Fruit fly (Drosophila melanogaster): Measurements from ENCODE around the gene Nop56.

Gene Nop56

DNA sequence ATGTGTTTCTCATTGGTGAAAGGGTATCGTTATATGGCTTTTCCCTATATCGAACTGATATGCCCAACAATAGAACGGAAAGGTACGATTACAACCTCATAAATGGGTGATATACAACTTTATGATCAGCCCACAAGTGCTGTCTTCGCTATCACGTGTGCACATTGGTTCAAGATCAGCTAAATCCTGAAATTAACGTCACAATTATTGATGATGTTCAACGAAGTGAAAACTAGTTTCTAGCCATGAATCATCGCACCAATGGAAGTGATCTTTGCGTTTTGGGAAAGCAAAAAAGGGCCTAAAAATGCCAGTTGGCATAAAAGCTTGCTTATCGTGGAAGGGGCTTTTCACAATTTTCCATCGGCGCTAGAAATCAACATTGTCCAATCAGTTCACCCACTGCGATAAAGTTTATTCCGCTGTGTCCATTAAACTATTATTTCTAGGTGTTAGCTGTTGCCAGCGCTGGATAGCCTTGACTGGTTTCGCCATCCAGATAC, 43.8 kb upstream of the Nop56 start, which contains the start of gene CG7054 (continued):
- TF ChIP-seq tap (tag; optimal IDR thresholded peaks at IDR 0.05), result peak; percentile 30
- peak; percentile 6 for TF ChIP-seq CG6813 (GFP tag; optimal IDR thresholded peaks at IDR 0.05)
- TF ChIP-seq Hmr (GFP tag; optimal IDR thresholded peaks at IDR 0.05), result peak; percentile 74
- no peak for TF ChIP-seq NC2α (GFP tag; optimal IDR thresholded peaks at IDR 0.05)
- peak in 1 of 2 experiments; percentile 44 for TF ChIP-seq Hr51 (GFP tag; optimal IDR thresholded peaks at IDR 0.05)
- TF ChIP-seq ab (GFP tag; optimal IDR thresholded peaks at IDR 0.05), result no peak
- peak; percentile 39 for TF ChIP-seq lilli (GFP tag; optimal IDR thresholded peaks at IDR 0.05)
- TF ChIP-seq CG3407 (GFP tag; optimal IDR thresholded peaks at IDR 0.05), result no peak
- peak; percentile 64 for TF ChIP-seq CG12071 (GFP tag; optimal IDR thresholded peaks at IDR 0.05)
- no peak for TF ChIP-seq Side (GFP tag; optimal IDR thresholded peaks at IDR 0.05)
- TF ChIP-seq CG2202 (tag; optimal IDR thresholded peaks at IDR 0.05), result no peak
- peak; percentile 6 for TF ChIP-seq CG6254 (GFP tag; optimal IDR thresholded peaks at IDR 0.05)
- TF ChIP-seq MTF-1 (GFP tag; optimal IDR thresholded peaks at IDR 0.05; ENCODE audit: borderline replicate concordance), result peak; percentile 31
- no peak for TF ChIP-seq ttk (GFP tag; IDR thresholded peaks at IDR 0.05)
- no peak for TF ChIP-seq Asciz (GFP tag; optimal IDR thresholded peaks at IDR 0.05)
- peak; percentile 56 for TF ChIP-seq HmgZ (tag; optimal IDR thresholded peaks at IDR 0.05)
- peak; percentile 76 for TF ChIP-seq mirr (GFP tag; optimal IDR thresholded peaks at IDR 0.05)
- no peak for TF ChIP-seq ara (GFP tag; IDR thresholded peaks at IDR 0.05)
- TF ChIP-seq seq (GFP tag; IDR thresholded peaks at IDR 0.05), result no peak
- TF ChIP-seq Elba2 (GFP tag; optimal IDR thresholded peaks at IDR 0.05), result no peak
- TF ChIP-seq Camta (GFP tag; optimal IDR thresholded peaks at IDR 0.05), result no peak
- no peak for TF ChIP-seq nerfin-2 (GFP tag; IDR thresholded peaks at IDR 0.05; ENCODE audit: partially characterized antibody)
- TF ChIP-seq CG12299 (tag; optimal IDR thresholded peaks at IDR 0.05), result peak; percentile 27
- TF ChIP-seq Mrtf (GFP tag; IDR thresholded peaks at IDR 0.05), result no peak
- TF ChIP-seq jigr1 (GFP tag; IDR thresholded peaks at IDR 0.05), result no peak
- no peak for TF ChIP-seq CG10267 (tag; optimal IDR thresholded peaks at IDR 0.05)
- no peak for TF ChIP-seq CG12155 (GFP tag; optimal IDR thresholded peaks at IDR 0.05)
- peak; percentile 22; the same call in 1 of the 2 replicates for TF ChIP-seq chm (GFP tag; IDR thresholded peaks at IDR 0.05)
- peak; percentile 32 for TF ChIP-seq Abd-B (GFP tag; optimal IDR thresholded peaks at IDR 0.05)
- TF ChIP-seq kah (GFP tag; optimal IDR thresholded peaks at IDR 0.05), result no peak
- no peak for TF ChIP-seq CG30431 (GFP tag; optimal IDR thresholded peaks at IDR 0.05)
- TF ChIP-seq Scr (GFP tag; IDR thresholded peaks at IDR 0.05; ENCODE audit: partially characterized antibody), result 0 out of 2 replicates have a peak, but pooled peaks have one; percentile 10
- TF ChIP-seq pita (GFP tag; optimal IDR thresholded peaks at IDR 0.05), result no peak
- no peak for TF ChIP-seq pum (GFP tag; optimal IDR thresholded peaks at IDR 0.05)

DNA sequence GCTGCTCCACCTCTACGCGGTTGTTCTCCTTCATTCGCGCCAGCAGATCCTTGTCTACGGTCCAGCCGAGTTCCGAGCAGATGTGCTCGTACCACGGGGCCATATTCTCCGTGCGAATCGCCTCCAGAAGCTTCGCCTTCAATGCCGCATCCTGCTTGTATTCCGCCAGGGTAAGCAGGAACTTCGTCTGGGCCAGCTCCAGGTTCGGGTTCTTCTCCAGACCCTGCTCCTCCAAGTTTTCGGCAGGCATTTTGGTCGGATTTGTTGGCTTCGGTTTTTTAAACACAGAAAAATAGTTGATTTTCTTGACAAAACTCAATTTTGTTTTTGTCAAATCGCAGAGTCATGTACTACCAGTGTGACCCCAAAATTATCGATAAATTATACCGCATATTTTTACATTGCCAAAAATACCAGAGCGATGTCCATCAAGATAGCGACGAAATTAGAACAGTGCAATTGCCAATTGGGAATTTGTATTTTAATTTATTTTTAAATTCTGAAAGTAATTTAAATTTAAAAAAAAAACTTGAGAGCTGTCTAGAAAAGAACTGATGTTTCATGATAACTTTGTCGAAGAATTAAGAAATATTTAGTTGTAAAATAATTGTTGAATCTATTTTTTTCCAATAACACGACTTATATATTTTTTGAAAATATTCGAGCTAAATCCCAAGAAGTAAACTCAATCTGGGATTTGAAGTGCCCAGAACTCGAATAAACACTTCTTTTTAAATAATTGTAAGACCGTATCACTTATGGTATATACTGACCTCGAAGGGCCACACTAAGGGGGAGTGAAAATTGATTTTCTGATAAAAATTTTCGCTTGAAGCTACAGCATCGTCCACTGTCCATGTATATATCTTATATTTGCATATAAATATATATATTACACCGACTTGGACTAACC, 41.1 kb upstream of the Nop56 start, which contains the start of the genes Rpn7 and AP-2mu:
Gene Rpn7 (minus strand): TSS at position 382 of the 913 bp plus-strand sequence.
Gene AP-2mu (plus strand): TSS at position 783 of the 913 bp plus-strand sequence.
- TF ChIP-seq BEAF-32 (GFP tag; optimal IDR thresholded peaks at IDR 0.05) (peak; percentile 45), salm (tag; optimal IDR thresholded peaks at IDR 0.05) (no peak), onecut (GFP tag; IDR thresholded peaks at IDR 0.05) (peak; percentile 85), kni (GFP tag; optimal IDR thresholded peaks at IDR 0.05) (peak; percentile 10), ems (GFP tag; optimal IDR thresholded peaks at IDR 0.05) (no peak), Lhr (GFP tag; optimal IDR thresholded peaks at IDR 0.05) (peak; percentile 16), E2f2 (GFP tag; IDR thresholded peaks at IDR 0.05) (peak; percentile 51; the same call in 1 of the 2 replicates), CG2678 (tag; optimal IDR thresholded peaks at IDR 0.05) (peak; percentile 13), sd (tag; optimal IDR thresholded peaks at IDR 0.05) (peak; percentile 7), zfh2 (GFP tag; optimal IDR thresholded peaks at IDR 0.05) (peak; percentile 17), CG1529 (GFP tag; optimal IDR thresholded peaks at IDR 0.05) (no peak), Dp (GFP tag; optimal IDR thresholded peaks at IDR 0.05) (peak; percentile 40), CG31441 (GFP tag; IDR thresholded peaks at IDR 0.05) (peak; percentile 52; the same call in 1 of the 2 replicates), trem (tag; optimal IDR thresholded peaks at IDR 0.05) (peak; percentile 21), phol (tag; optimal IDR thresholded peaks at IDR 0.05) (peak; percentile 44)

Data from whole organism, embryonic.